Worm (Caenorhabditis elegans): ENCODE data around the gene F55H2.5.
A peak's percentile ranks its signal among the peaks of the same experiment; 100 is the strongest.

F55H2.5 gene

ce11 chrIII:9474501-9474900 lies 36.8 kb upstream of the F55H2.5 start:
- TF ChIP-seq irx-1 (tag; optimal IDR thresholded peaks at IDR 0.05) (no peak), fkh-10 (GFP tag; optimal IDR thresholded peaks at IDR 0.05) (no peak), unc-30 (tag; optimal IDR thresholded peaks at IDR 0.05) (no peak), fkh-8 (tag; optimal IDR thresholded peaks at IDR 0.05) (no peak), sox-4 (tag; optimal IDR thresholded peaks at IDR 0.05) (no peak), blmp-1 (tag; optimal IDR thresholded peaks at IDR 0.05) (peak; percentile 16), ama-1 (optimal IDR thresholded peaks at IDR 0.05) (no peak), pax-3 (tag; optimal IDR thresholded peaks at IDR 0.05) (no peak), hpl-2 (GFP tag; optimal IDR thresholded peaks at IDR 0.05) (no peak), nhr-85 (tag) (no peak), jun-1 (tag; optimal IDR thresholded peaks at IDR 0.05) (peak; percentile 16), pqm-1 (tag; optimal IDR thresholded peaks at IDR 0.05) (peak; percentile 60), elt-3 (tag; optimal IDR thresholded peaks at IDR 0.05) (peak in 1 of 6 experiments; percentile 26), ztf-4 (tag; optimal IDR thresholded peaks at IDR 0.05) (no peak), pag-3 (tag; optimal IDR thresholded peaks at IDR 0.05; ENCODE audit: borderline replicate concordance, insufficient read depth) (no peak), fos-1 (tag; optimal IDR thresholded peaks at IDR 0.05) (no peak), unc-130 (tag; optimal IDR thresholded peaks at IDR 0.05) (no peak), nhr-76 (tag; optimal IDR thresholded peaks at IDR 0.05) (no peak), lin-13 (GFP tag; optimal IDR thresholded peaks at IDR 0.05) (no peak), lin-14 (GFP tag; optimal IDR thresholded peaks at IDR 0.05) (peak; percentile 23), aly-2 (tag; optimal IDR thresholded peaks at IDR 0.05) (no peak), efl-1 (optimal IDR thresholded peaks at IDR 0.05) (no peak), efl-1 (GFP tag; optimal IDR thresholded peaks at IDR 0.05 in 1 of 2) (peak in 1 of 2 experiments; percentile 56), ztf-11 (tag; optimal IDR thresholded peaks at IDR 0.05) (no peak), tlp-1 (tag; optimal IDR thresholded peaks at IDR 0.05) (no peak), C16A3.4 (tag; optimal IDR thresholded peaks at IDR 0.05) (no peak), ces-1 (GFP tag; optimal IDR thresholded peaks at IDR 0.05) (no peak), unc-86 (tag; optimal IDR thresholded peaks at IDR 0.05) (no peak), snpc-4 (tag; optimal IDR thresholded peaks at IDR 0.05) (no peak), C34B4.2 (tag; optimal IDR thresholded peaks at IDR 0.05) (no peak)

- TF ChIP-seq snpc-4 (tag; optimal IDR thresholded peaks at IDR 0.05) (no peak), lir-3 (tag; optimal IDR thresholded peaks at IDR 0.05; ENCODE audit: poor library complexity) (no peak), xbp-1 (tag; optimal IDR thresholded peaks at IDR 0.05) (no peak), jun-1 (tag; optimal IDR thresholded peaks at IDR 0.05) (no peak), mep-1 (tag; optimal IDR thresholded peaks at IDR 0.05) (no peak), tbx-2 (tag; optimal IDR thresholded peaks at IDR 0.05) (no peak), unc-86 (tag; optimal IDR thresholded peaks at IDR 0.05) (no peak), swsn-7 (tag; optimal IDR thresholded peaks at IDR 0.05) (no peak), mdl-1 (tag; optimal IDR thresholded peaks at IDR 0.05) (no peak), vab-15 (tag; optimal IDR thresholded peaks at IDR 0.05) (no peak), lsy-2 (tag; optimal IDR thresholded peaks at IDR 0.05) (no peak), lin-39 (tag; optimal IDR thresholded peaks at IDR 0.05) (no peak), dpl-1 (GFP tag; optimal IDR thresholded peaks at IDR 0.05) (no peak), egl-13 (tag; optimal IDR thresholded peaks at IDR 0.05) (no peak), skn-1 (tag; optimal IDR thresholded peaks at IDR 0.05) (no peak), ceh-8 (GFP tag; optimal IDR thresholded peaks at IDR 0.05) (no peak), snu-23 (GFP tag; optimal IDR thresholded peaks at IDR 0.05) (no peak)
Measured at ce11 chrIII:9476564-9476963, 34.7 kb upstream of the F55H2.5 start.
